Worm (Caenorhabditis elegans) whole organism, L4 larva: Measurements from ENCODE around the gene rps-12.

Experiments used
- F26F4.8 ChIP-seq: fragments of 200-800 bp; sonication (Bioruptor generic); conservative IDR thresholded peaks from 2 replicates; pipeline ENCODE4 v1.3.6; 2022; ENCODE audit warnings: missing genetic modification characterization, missing compliant biosample characterization
- F37D6.2 ChIP-seq: sonication (generic microtip); optimal IDR thresholded peaks from 2 replicates; lab custom pipeline; 2016; ENCODE audit warnings: mild to moderate bottlenecking, missing genetic modification characterization, missing compliant biosample characterization
- T20F7.1 ChIP-seq: fragments of 200-800 bp; sonication (Bioruptor generic); optimal IDR thresholded peaks from 2 replicates; lab custom pipeline; 2018; ENCODE audit warnings: mild to moderate bottlenecking, missing genetic modification characterization, missing compliant biosample characterization
- Y5F2A.4 ChIP-seq: fragments of 200-800 bp; sonication (Bioruptor generic); optimal IDR thresholded peaks from 2 replicates; lab custom pipeline; 2018; ENCODE audit warnings: mild to moderate bottlenecking, missing genetic modification characterization, missing compliant biosample characterization
- ZK546.5 ChIP-seq, 2 experiments: sonication (generic microtip); optimal IDR thresholded peaks; 2 replicates each; lab custom pipeline; 2017; ENCODE audit warnings: missing biosample characterization in 2 of 2, missing genetic modification characterization in 2 of 2
- attf-4 ChIP-seq: sonication (generic microtip); optimal IDR thresholded peaks from 3 replicates; lab custom pipeline; 2017; ENCODE audit warnings: missing biosample characterization, missing genetic modification characterization
- ceh-20 ChIP-seq: fragments of 200-800 bp; sonication (Bioruptor generic); IDR thresholded peaks from 2 replicates; pipeline ENCODE4 v1.3.6; 2022; ENCODE audit warnings: missing genetic modification reagents, missing genetic modification characterization, missing compliant biosample characterization
- ceh-28 ChIP-seq: fragments of 150-350 bp; optimal IDR thresholded peaks from 2 replicates; lab custom pipeline; 2014; ENCODE audit warnings: missing biosample characterization, missing genetic modification reagents, missing genetic modification characterization
- ceh-32 ChIP-seq: sonication (generic microtip); optimal IDR thresholded peaks from 2 replicates; lab custom pipeline; 2016; ENCODE audit warnings: mild to moderate bottlenecking, missing genetic modification characterization, missing compliant biosample characterization; ENCODE audit not compliant: poor library complexity
- ceh-62 ChIP-seq: sonication (generic microtip); optimal IDR thresholded peaks from 2 replicates; lab custom pipeline; 2017; ENCODE audit warnings: missing biosample characterization, missing genetic modification characterization
- ceh-82 ChIP-seq: sonication (generic microtip); optimal IDR thresholded peaks from 2 replicates; lab custom pipeline; 2017; ENCODE audit warnings: missing biosample characterization, missing genetic modification characterization
- cey-2 ChIP-seq: sonication (generic microtip); optimal IDR thresholded peaks from 3 replicates; lab custom pipeline; 2017; ENCODE audit warnings: missing genetic modification characterization, mild to moderate bottlenecking, missing compliant biosample characterization, antibody characterized with exemption, borderline replicate concordance; ENCODE audit not compliant: insufficient read depth
- ctbp-1 ChIP-seq: fragments of 200-800 bp; sonication (Bioruptor generic); IDR thresholded peaks from 2 replicates; pipeline ENCODE4 v1.3.6; 2022; ENCODE audit warnings: missing genetic modification reagents, missing genetic modification characterization, missing compliant biosample characterization
- daf-12 ChIP-seq: fragments of 150-350 bp; optimal IDR thresholded peaks from 2 replicates; lab custom pipeline; 2014; ENCODE audit warnings: missing biosample characterization, missing genetic modification reagents, missing genetic modification characterization
- daf-16 ChIP-seq, 3 experiments: sonication (generic microtip); optimal IDR thresholded peaks; 2 replicates each; lab custom pipeline; 2016 to 2017; ENCODE audit warnings: missing genetic modification characterization in 3 of 3, missing genetic modification reagents in 3 of 3, mild to moderate bottlenecking in 2 of 3, missing compliant biosample characterization in 2 of 3, missing biosample characterization in 1 of 3, moderate library complexity in 1 of 3
- daf-19 ChIP-seq: fragments of 200-800 bp; sonication (Bioruptor generic); conservative IDR thresholded peaks from 2 replicates; pipeline ENCODE4 v1.3.6; 2022; ENCODE audit warnings: missing genetic modification characterization, missing compliant biosample characterization
- daf-8 ChIP-seq: fragments of 200-800 bp; sonication (Bioruptor generic); IDR thresholded peaks from 2 replicates; pipeline ENCODE4 v1.3.6; 2022; ENCODE audit warnings: missing genetic modification characterization, missing compliant biosample characterization
- dmd-6 ChIP-seq: fragments of 200-800 bp; sonication (Bioruptor generic); IDR thresholded peaks from 2 replicates; pipeline ENCODE4 v1.3.6; 2022; ENCODE audit warnings: missing genetic modification reagents, missing genetic modification characterization, missing compliant biosample characterization
- dmd-8 ChIP-seq: fragments of 200-800 bp; sonication (Bioruptor generic); IDR thresholded peaks from 2 replicates; pipeline ENCODE4 v1.3.6; 2022; ENCODE audit warnings: missing genetic modification characterization, missing compliant biosample characterization
- dpl-1 ChIP-seq: fragments of 150-350 bp; optimal IDR thresholded peaks from 2 replicates; lab custom pipeline; 2014; ENCODE audit warnings: missing biosample characterization, missing genetic modification reagents, missing genetic modification characterization
- dve-1 ChIP-seq: sonication (generic microtip); optimal IDR thresholded peaks from 2 replicates; lab custom pipeline; 2017; ENCODE audit warnings: antibody characterized with exemption, mild to moderate bottlenecking, missing genetic modification characterization, missing compliant biosample characterization; ENCODE audit not compliant: insufficient read depth
- egl-27 ChIP-seq: sonication (generic microtip); optimal IDR thresholded peaks from 3 replicates; lab custom pipeline; 2017; ENCODE audit warnings: missing biosample characterization, missing genetic modification reagents, missing genetic modification characterization
- gei-8 ChIP-seq: fragments of 200-800 bp; sonication (Bioruptor generic); optimal IDR thresholded peaks from 2 replicates; lab custom pipeline; 2018; ENCODE audit warnings: mild to moderate bottlenecking, missing genetic modification characterization, missing compliant biosample characterization
- hlh-30 ChIP-seq: sonication (generic microtip); optimal IDR thresholded peaks from 2 replicates; lab custom pipeline; 2017; ENCODE audit warnings: antibody characterized with exemption, mild to moderate bottlenecking, missing genetic modification characterization, missing compliant biosample characterization; ENCODE audit not compliant: insufficient read depth
- hmg-1.1 ChIP-seq: fragments of 200-800 bp; sonication (Bioruptor generic); IDR thresholded peaks from 2 replicates; pipeline ENCODE4 v1.3.6; 2022; ENCODE audit warnings: missing genetic modification reagents, missing genetic modification characterization, missing compliant biosample characterization
- lin-1 ChIP-seq: fragments of 200-800 bp; sonication (Bioruptor generic); IDR thresholded peaks from 2 replicates; pipeline ENCODE4 v1.3.6; 2022; ENCODE audit warnings: missing genetic modification reagents, missing genetic modification characterization, missing compliant biosample characterization
- lsy-2 ChIP-seq, 2 experiments: fragments of 150-350 bp in 1 of 2; sonication (generic microtip) in 1 of 2; optimal IDR thresholded peaks; 2 replicates each; lab custom pipeline; 2014 to 2017; ENCODE audit warnings: missing biosample characterization in 2 of 2, missing genetic modification characterization in 2 of 2
- madf-5 ChIP-seq, 2 experiments: fragments of 200-800 bp; sonication (Bioruptor generic); IDR thresholded peaks; 2 replicates each; pipeline ENCODE4 v1.3.6; 2022; ENCODE audit warnings: missing compliant biosample characterization in 2 of 2, missing genetic modification characterization in 2 of 2
- nhr-11 ChIP-seq: fragments of 150-350 bp; optimal IDR thresholded peaks from 2 replicates; lab custom pipeline; 2014; ENCODE audit warnings: missing biosample characterization, missing genetic modification characterization
- nhr-25 ChIP-seq: sonication (generic microtip); optimal IDR thresholded peaks from 2 replicates; lab custom pipeline; 2017; ENCODE audit warnings: missing genetic modification characterization, mild to moderate bottlenecking, missing compliant biosample characterization, antibody characterized with exemption, moderate library complexity, borderline replicate concordance; ENCODE audit not compliant: insufficient read depth
- nhr-41 ChIP-seq: fragments of 200-800 bp; sonication (Bioruptor generic); IDR thresholded peaks from 2 replicates; pipeline ENCODE4 v1.3.6; 2022; ENCODE audit warnings: missing genetic modification reagents, missing genetic modification characterization, missing compliant biosample characterization
- nhr-42 ChIP-seq: fragments of 200-800 bp; sonication (Bioruptor generic); IDR thresholded peaks from 2 replicates; pipeline ENCODE4 v1.3.6; 2022; ENCODE audit warnings: missing genetic modification characterization, missing compliant biosample characterization
- pqm-1 ChIP-seq: sonication (generic microtip); optimal IDR thresholded peaks from 2 replicates; lab custom pipeline; 2017; ENCODE audit warnings: missing biosample characterization, missing genetic modification characterization
- rbr-2 ChIP-seq: sonication (generic microtip); optimal IDR thresholded peaks from 2 replicates; lab custom pipeline; 2016; ENCODE audit warnings: missing genotype, missing genetic modification characterization, missing compliant biosample characterization
- saeg-2 ChIP-seq: fragments of 200-800 bp; sonication (Bioruptor generic); IDR thresholded peaks from 2 replicates; pipeline ENCODE4 v1.3.6; 2022; ENCODE audit warnings: missing genetic modification reagents, missing genetic modification characterization, missing compliant biosample characterization
- set-16 ChIP-seq: fragments of 200-800 bp; sonication (Bioruptor generic); IDR thresholded peaks from 2 replicates; pipeline ENCODE4 v1.3.6; 2022; ENCODE audit warnings: missing genetic modification reagents, missing genetic modification characterization, missing compliant biosample characterization
- snpc-1.2 ChIP-seq: fragments of 200-800 bp; sonication (Bioruptor generic); IDR thresholded peaks from 2 replicates; pipeline ENCODE4 v1.3.6; 2022; ENCODE audit warnings: missing genetic modification reagents, missing genetic modification characterization, missing compliant biosample characterization
- snpc-4 ChIP-seq: fragments of 150-350 bp; optimal IDR thresholded peaks from 2 replicates; lab custom pipeline; 2014; ENCODE audit warnings: missing biosample characterization, missing genetic modification characterization
- unc-130 ChIP-seq: sonication (generic microtip); optimal IDR thresholded peaks from 2 replicates; lab custom pipeline; 2016; ENCODE audit warnings: missing genetic modification reagents, missing genetic modification characterization, missing compliant biosample characterization
- unc-39 ChIP-seq: sonication (generic microtip); optimal IDR thresholded peaks from 2 replicates; lab custom pipeline; 2017; ENCODE audit warnings: missing biosample characterization, missing genetic modification characterization
- unc-62 ChIP-seq, 3 experiments: fragments of 150-350 bp in 1 of 3; sonication (generic microtip); optimal IDR thresholded peaks in 2 of 3; peaks in 1 of 3; 1 replicate in 1 of 3; 2 replicates in 2 of 3; lab custom pipeline; 2014 to 2017; ENCODE audit warnings: missing biosample characterization in 3 of 3, missing genetic modification characterization in 3 of 3, missing genetic modification reagents in 3 of 3, missing genotype in 1 of 3
- zag-1 ChIP-seq: fragments of 150-350 bp; optimal IDR thresholded peaks from 2 replicates; lab custom pipeline; 2014; ENCODE audit warnings: missing biosample characterization, missing genetic modification characterization
- zfp-3 ChIP-seq: fragments of 200-800 bp; sonication (Bioruptor generic); conservative IDR thresholded peaks from 2 replicates; pipeline ENCODE4 v1.3.6; 2022; ENCODE audit warnings: missing genetic modification reagents, missing genetic modification characterization, missing compliant biosample characterization
- zip-11 ChIP-seq: fragments of 200-800 bp; sonication (Bioruptor generic); IDR thresholded peaks from 2 replicates; pipeline ENCODE4 v1.3.6; 2022; ENCODE audit warnings: missing genetic modification characterization, missing compliant biosample characterization
- ztf-11 ChIP-seq: fragments of 150-350 bp; optimal IDR thresholded peaks from 2 replicates; lab custom pipeline; 2014; ENCODE audit warnings: missing biosample characterization, missing genetic modification characterization

rps-12 gene

ce11 chrIII:5632426-5632976 lies 46.6 kb upstream of the rps-12 start (continued):
- no peak for TF ChIP-seq dmd-6 (GFP tag; lab: Robert Waterston, UW)
- 0 out of 2 replicates have a peak, but pooled peaks have one; percentile 36 for TF ChIP-seq ctbp-1 (GFP tag; lab: Robert Waterston, UW)
- TF ChIP-seq daf-16 (GFP tag; optimal IDR thresholded peaks at IDR 0.05; lab: Kevin White, UChicago): no peak
- TF ChIP-seq daf-16 (tag; optimal IDR thresholded peaks at IDR 0.05; lab: Kevin White, UChicago): no peak
- TF ChIP-seq ceh-20 (GFP tag; lab: Robert Waterston, UW): no peak
- TF ChIP-seq T20F7.1 (GFP tag; lab: Kevin White, UChicago): no peak
- TF ChIP-seq hlh-30 (tag; lab: Kevin White, UChicago): peak; percentile 34
- TF ChIP-seq ceh-32 (tag; lab: Kevin White, UChicago): no peak
- TF ChIP-seq ztf-11 (tag; lab: Kevin White, UChicago): no peak
- TF ChIP-seq snpc-4 (tag; lab: Kevin White, UChicago): peak; percentile 30
- TF ChIP-seq gei-8 (GFP tag; lab: Kevin White, UChicago): no peak
- no peak for TF ChIP-seq F26F4.8
- no peak for TF ChIP-seq cey-2 (tag; lab: Kevin White, UChicago)
- TF ChIP-seq unc-39 (tag; lab: Kevin White, UChicago): no peak
- no peak for TF ChIP-seq nhr-11 (tag; lab: Kevin White, UChicago)
- TF ChIP-seq dmd-8 (GFP tag; lab: Robert Waterston, UW): no peak
- TF ChIP-seq zip-11 (GFP tag; lab: Robert Waterston, UW): no peak
- no peak for TF ChIP-seq dve-1
- no peak for TF ChIP-seq ceh-82
- TF ChIP-seq zag-1 (tag; lab: Kevin White, UChicago): no peak
- no peak for TF ChIP-seq nhr-25 (tag; lab: Kevin White, UChicago)
- no peak for TF ChIP-seq daf-12 (tag; lab: Kevin White, UChicago)
- TF ChIP-seq ceh-62 (tag; lab: Kevin White, UChicago): no peak
- TF ChIP-seq unc-130 (GFP tag; lab: Kevin White, UChicago): no peak
- no peak for TF ChIP-seq saeg-2
- no peak for TF ChIP-seq zfp-3 (GFP tag; lab: Robert Waterston, UW)
- no peak for TF ChIP-seq egl-27 (tag; lab: Kevin White, UChicago)
- TF ChIP-seq attf-4 (tag; lab: Kevin White, UChicago): no peak
- no peak for TF ChIP-seq ceh-28 (tag; lab: Kevin White, UChicago)
- TF ChIP-seq F37D6.2 (tag; lab: Kevin White, UChicago): no peak
- TF ChIP-seq daf-8 (GFP tag; lab: Robert Waterston, UW): no peak
- TF ChIP-seq lin-1 (GFP tag; lab: Robert Waterston, UW): no peak
- no peak for TF ChIP-seq set-16 (GFP tag; lab: Robert Waterston, UW)
- TF ChIP-seq daf-19: no peak
- no peak for TF ChIP-seq nhr-41 (GFP tag; lab: Robert Waterston, UW)
- no peak for TF ChIP-seq dpl-1
- TF ChIP-seq lsy-2 (tag; optimal IDR thresholded peaks at IDR 0.05; lab: Kevin White, UChicago): peak in 1 of 2 experiments; percentile 38
- no peak for TF ChIP-seq nhr-42
- TF ChIP-seq hmg-1.1 (GFP tag; lab: Robert Waterston, UW): no peak
- TF ChIP-seq, all 104 proteins: peak for 10

DNA sequence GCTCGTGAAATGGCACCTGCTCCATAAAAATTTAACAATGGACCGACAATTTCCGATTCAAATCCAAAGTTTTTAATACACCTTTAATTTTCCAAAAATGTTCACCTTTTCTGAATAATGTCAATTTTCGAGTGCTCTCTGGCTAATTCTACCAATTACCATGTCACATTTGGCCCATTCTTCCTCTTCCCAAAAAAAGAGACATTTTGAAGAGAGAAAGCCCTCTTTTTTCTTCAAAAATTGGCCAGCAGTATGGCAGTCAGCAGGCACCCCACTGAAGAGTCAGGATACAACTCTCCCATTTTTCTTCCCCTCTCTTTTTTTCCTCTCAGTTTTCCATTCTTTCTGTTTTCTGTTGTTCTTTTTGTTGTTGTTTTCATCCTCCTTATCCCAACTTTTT lies 44.6 kb upstream of the rps-12 start:
- TF ChIP-seq hlh-30 (tag; lab: Kevin White, UChicago) (peak; percentile 11), pqm-1 (tag; lab: Kevin White, UChicago) (no peak), unc-62 (GFP tag; optimal IDR thresholded peaks at IDR 0.05 in 1 of 2; lab: Kevin White, UChicago) (peak in 1 of 2 experiments; percentile 94), unc-62 (tag; optimal IDR thresholded peaks at IDR 0.05; lab: Kevin White, UChicago) (no peak), madf-5 (GFP tag; IDR thresholded peaks at IDR 0.05; lab: Robert Waterston, UW) (no peak), lsy-2 (tag; optimal IDR thresholded peaks at IDR 0.05; lab: Kevin White, UChicago) (peak in 1 of 2 experiments; percentile 10), daf-16 (GFP tag; optimal IDR thresholded peaks at IDR 0.05; lab: Kevin White, UChicago) (peak in 1 of 2 experiments; percentile 9), daf-16 (tag; optimal IDR thresholded peaks at IDR 0.05; lab: Kevin White, UChicago) (no peak), Y5F2A.4 (no peak), snpc-1.2 (GFP tag; lab: Robert Waterston, UW) (no peak), hmg-1.1 (GFP tag; lab: Robert Waterston, UW) (peak; percentile 39; the same call in 1 of the 2 replicates), rbr-2 (tag; lab: Kevin White, UChicago) (peak; percentile 5), unc-39 (tag; lab: Kevin White, UChicago) (no peak), ZK546.5 (tag; optimal IDR thresholded peaks at IDR 0.05; lab: Kevin White, UChicago) (no peak)
